Fruit fly (Drosophila melanogaster) S2 (cell line): ENCODE measurements around the gene CG3306.

Experiments used
- CG8478 ChIP-seq: fragments of >200 bp; optimal IDR thresholded peaks from 2 replicates; lab custom pipeline; 2018
- CTCF ChIP-seq, 2 experiments: fragments of >200 bp; optimal IDR thresholded peaks; 2 replicates each; lab custom pipeline; 2018

DNA sequence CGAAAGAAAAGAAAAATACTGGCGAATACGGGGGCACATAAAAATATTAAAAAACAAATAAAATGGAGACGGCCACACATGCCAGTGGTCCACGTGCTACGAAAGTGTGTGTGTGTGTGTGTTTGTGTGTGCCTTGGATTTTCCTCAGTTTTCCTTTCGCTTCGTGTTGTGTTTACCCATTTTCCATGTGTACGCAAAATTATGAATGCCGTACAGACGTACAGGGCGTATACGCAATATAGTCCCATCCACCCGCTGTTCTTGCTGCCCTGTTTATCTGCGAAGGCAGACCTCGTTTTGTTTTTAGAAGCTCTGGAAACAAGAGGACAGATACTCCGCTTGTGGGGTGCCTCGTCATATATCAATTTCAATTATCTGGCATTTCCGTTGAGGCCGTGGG, 44.7 kb upstream of the CG3306 start:
- TF ChIP-seq CG8478 (lab: Kevin White, UChicago) (no peak), CTCF (optimal IDR thresholded peaks at IDR 0.05; lab: Kevin White, UChicago) (no peak)
